Fruit fly (Drosophila melanogaster) whole organism, adult: Measurements from ENCODE around the gene CG9663.

Source experiments
- CG11617 ChIP-seq: fragments of 200-800 bp; sonication (Bioruptor generic); optimal IDR thresholded peaks from 2 replicates; lab custom pipeline; 2017; ENCODE audit warnings: mild to moderate bottlenecking, missing biosample characterization, missing genetic modification reagents, missing genetic modification characterization
- CG12768 ChIP-seq: fragments of 200-800 bp; sonication (Bioruptor generic); optimal IDR thresholded peaks from 2 replicates; lab custom pipeline; 2017; ENCODE audit warnings: missing biosample characterization, missing genetic modification characterization, mild to moderate bottlenecking, moderate library complexity, missing genetic modification reagents
- CG14711 ChIP-seq: fragments of 200-800 bp; sonication (Bioruptor generic); optimal IDR thresholded peaks from 2 replicates; lab custom pipeline; 2018; ENCODE audit warnings: missing biosample characterization, mild to moderate bottlenecking, missing genetic modification characterization, moderate library complexity
- CG1620 ChIP-seq: fragments of 200-800 bp; sonication (Bioruptor generic); optimal IDR thresholded peaks from 2 replicates; lab custom pipeline; 2016; ENCODE audit warnings: missing biosample characterization, missing genetic modification characterization
- CG33017 ChIP-seq: fragments of 200-800 bp; sonication (Bioruptor generic); optimal IDR thresholded peaks from 2 replicates; lab custom pipeline; 2018; ENCODE audit warnings: missing biosample characterization, mild to moderate bottlenecking, missing genetic modification characterization, moderate library complexity
- CG5204 ChIP-seq: fragments of 200-800 bp; sonication (Bioruptor generic); optimal IDR thresholded peaks from 2 replicates; lab custom pipeline; 2016; ENCODE audit warnings: missing biosample characterization, missing genetic modification characterization
- CG7045 ChIP-seq: fragments of 200-800 bp; sonication (Bioruptor generic); optimal IDR thresholded peaks from 2 replicates; lab custom pipeline; 2017; ENCODE audit warnings: missing biosample characterization, mild to moderate bottlenecking, missing genetic modification characterization
- CG7101 ChIP-seq: fragments of 200-800 bp; sonication (Bioruptor generic); optimal IDR thresholded peaks from 2 replicates; lab custom pipeline; 2018; ENCODE audit warnings: missing biosample characterization, mild to moderate bottlenecking, missing genetic modification characterization, moderate library complexity
- Clk ChIP-seq: fragments of 200-800 bp; sonication (Bioruptor generic); optimal IDR thresholded peaks from 2 replicates; lab custom pipeline; 2017; ENCODE audit warnings: missing biosample characterization, missing genetic modification characterization
- Crg-1 ChIP-seq: fragments of 200-800 bp; sonication (Bioruptor generic); optimal IDR thresholded peaks from 2 replicates; lab custom pipeline; 2016; ENCODE audit warnings: missing biosample characterization, missing genetic modification characterization
- Hr96 ChIP-seq: fragments of 200-800 bp; sonication (Bioruptor generic); optimal IDR thresholded peaks from 2 replicates; lab custom pipeline; 2016; ENCODE audit warnings: missing biosample characterization, missing genetic modification characterization
- Mnt ChIP-seq: fragments of 200-800 bp; sonication (Bioruptor generic); optimal IDR thresholded peaks from 2 replicates; lab custom pipeline; 2016; ENCODE audit warnings: missing biosample characterization, mild to moderate bottlenecking, missing genetic modification characterization
- bab1 ChIP-seq: fragments of 200-800 bp; sonication (Bioruptor generic); optimal IDR thresholded peaks from 3 replicates; lab custom pipeline; 2019; ENCODE audit warnings: missing biosample characterization, mild to moderate bottlenecking, missing genetic modification characterization, moderate library complexity
- cic ChIP-seq: fragments of 200-800 bp; sonication (Bioruptor generic); optimal IDR thresholded peaks from 2 replicates; lab custom pipeline; 2017; ENCODE audit warnings: missing biosample characterization, mild to moderate bottlenecking, missing genetic modification characterization, moderate library complexity
- cnc ChIP-seq, 2 experiments: fragments of >200 bp; optimal IDR thresholded peaks; 2 replicates each; lab custom pipeline; 2017
- kay ChIP-seq: fragments of 200-800 bp; sonication (Bioruptor generic); peaks from one replicate; lab custom pipeline; 2016; ENCODE audit warnings: missing biosample characterization, missing genetic modification characterization, borderline replicate concordance
- ovo ChIP-seq: fragments of 200-800 bp; sonication (Bioruptor generic); optimal IDR thresholded peaks from 2 replicates; lab custom pipeline; 2016; ENCODE audit warnings: missing biosample characterization, missing genetic modification characterization
- pad ChIP-seq: fragments of 200-800 bp; sonication (Bioruptor generic); optimal IDR thresholded peaks from 3 replicates; lab custom pipeline; 2017; ENCODE audit warnings: missing biosample characterization, missing genetic modification characterization, mild to moderate bottlenecking, moderate library complexity, missing genetic modification reagents
- tj ChIP-seq: fragments of 200-800 bp; sonication (Bioruptor generic); optimal IDR thresholded peaks from 3 replicates; lab custom pipeline; 2017; ENCODE audit warnings: missing biosample characterization, mild to moderate bottlenecking, missing genetic modification characterization, moderate library complexity
- toe ChIP-seq: fragments of 200-800 bp; sonication (Bioruptor generic); optimal IDR thresholded peaks from 2 replicates; lab custom pipeline; 2016; ENCODE audit warnings: missing biosample characterization, missing genetic modification characterization

The CG9663 gene

dm6 chr2L:3294572-3294971, 8.4 kb downstream of the CG9663 start, which contains the start of gene CG9664:
TSS of gene CG9664 (minus strand) at chr2L:3294706.
- TF ChIP-seq CG14711 (no peak), tj (GFP tag; lab: Kevin White, UChicago) (no peak), CG33017 (tag; lab: Kevin White, UChicago) (peak; percentile 13), cic (GFP tag; lab: Kevin White, UChicago) (no peak), Mnt (no peak), kay (peak; percentile 24), CG7045 (GFP tag; lab: Kevin White, UChicago) (no peak), pad (GFP tag; lab: Kevin White, UChicago) (no peak), toe (GFP tag; lab: Kevin White, UChicago) (no peak), Crg-1 (no peak), Hr96 (no peak), cnc (optimal IDR thresholded peaks at IDR 0.05; lab: Kevin White, UChicago) (no peak), CG1620 (GFP tag; lab: Kevin White, UChicago) (no peak)

- TF ChIP-seq Hr96 = no peak
- no peak for TF ChIP-seq Crg-1
- TF ChIP-seq CG7045 (GFP tag; lab: Kevin White, UChicago) = no peak
- no peak for TF ChIP-seq CG11617 (GFP tag; lab: Kevin White, UChicago)
- no peak for TF ChIP-seq kay
- TF ChIP-seq bab1 (GFP tag; lab: Kevin White, UChicago) = no peak
Observed at dm6 chr2L:3293718-3294340, 9.1 kb downstream of the CG9663 start.

- peak; percentile 25 for TF ChIP-seq CG5204
- TF ChIP-seq CG7101 (tag; lab: Kevin White, UChicago) = peak; percentile 66
- peak; percentile 30 for TF ChIP-seq CG14711
- TF ChIP-seq Crg-1 = peak; percentile 63
- no peak for TF ChIP-seq CG1620 (GFP tag; lab: Kevin White, UChicago)
- peak; percentile 70 for TF ChIP-seq CG7045 (GFP tag; lab: Kevin White, UChicago)
- TF ChIP-seq CG33017 (tag; lab: Kevin White, UChicago) = peak; percentile 35
- no peak for TF ChIP-seq cnc (optimal IDR thresholded peaks at IDR 0.05; lab: Kevin White, UChicago)
- TF ChIP-seq Hr96 = no peak
- peak; percentile 29 for TF ChIP-seq pad (GFP tag; lab: Kevin White, UChicago)
- TF ChIP-seq Mnt = peak; percentile 6
- TF ChIP-seq CG12768 = peak; percentile 88
- peak; percentile 45 for TF ChIP-seq Clk (GFP tag; lab: Kevin White, UChicago)
- TF ChIP-seq CG11617 (GFP tag; lab: Kevin White, UChicago) = peak; percentile 46
- TF ChIP-seq tj (GFP tag; lab: Kevin White, UChicago) = no peak
- peak; percentile 35 for TF ChIP-seq ovo (GFP tag; lab: Kevin White, UChicago)
- TF ChIP-seq cic (GFP tag; lab: Kevin White, UChicago) = peak; percentile 91
- TF ChIP-seq toe (GFP tag; lab: Kevin White, UChicago) = peak; percentile 10
- TF ChIP-seq bab1 (GFP tag; lab: Kevin White, UChicago) = no peak
- peak; percentile 76 for TF ChIP-seq kay
Observed at dm6 chr2L:3280484-3280993, 22.4 kb downstream of the CG9663 start, which contains the start of gene OtopLb. TSS of gene OtopLb (minus strand) at chr2L:3280534.

DNA sequence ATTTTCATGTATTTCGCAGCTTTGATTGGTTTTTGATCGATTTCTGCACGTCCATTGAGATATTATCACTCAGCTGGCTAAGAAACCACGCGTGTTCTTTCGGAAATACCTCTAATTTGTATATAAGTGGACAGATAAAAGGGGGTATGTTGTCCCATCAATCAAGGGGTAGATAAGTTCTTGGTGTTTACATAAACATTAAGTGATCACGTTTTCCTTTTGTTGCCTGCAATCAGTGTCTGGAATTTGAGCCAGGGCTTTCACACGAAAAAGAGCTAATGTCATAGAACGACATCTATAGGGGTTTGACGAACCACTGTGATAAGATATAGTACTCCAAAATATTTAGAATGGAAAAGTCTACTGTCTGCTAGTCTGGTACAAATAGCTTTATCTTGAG, 24.1 kb downstream of the CG9663 start:
- TF ChIP-seq CG11617 (GFP tag; lab: Kevin White, UChicago) (no peak), kay (peak; percentile 27)

DNA sequence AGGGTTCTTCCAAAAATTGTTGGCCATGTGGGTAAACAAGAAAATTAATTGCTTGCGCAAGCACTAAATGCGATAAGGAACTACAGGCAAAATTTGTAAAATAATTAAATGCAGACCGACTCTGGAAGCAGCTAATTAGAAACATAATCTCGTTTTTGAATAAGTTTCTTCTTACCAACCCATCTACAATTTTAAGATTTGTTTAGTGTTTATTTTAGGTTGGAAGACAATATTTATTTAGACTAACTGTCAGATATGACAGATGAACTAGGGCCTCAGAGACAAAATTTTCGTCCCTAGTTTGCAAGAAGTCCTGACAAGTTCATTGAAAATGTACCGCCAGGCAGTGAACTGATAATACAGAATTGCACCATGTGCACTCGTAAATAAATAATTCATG, 33.8 kb downstream of the CG9663 start, which contains the start of gene CG3347:
CG3347 (plus strand) TSS at position 301 of the 400 bp plus-strand sequence.
- TF ChIP-seq bab1 (GFP tag; lab: Kevin White, UChicago) (no peak), pad (GFP tag; lab: Kevin White, UChicago) (no peak), tj (GFP tag; lab: Kevin White, UChicago) (no peak), cnc (optimal IDR thresholded peaks at IDR 0.05; lab: Kevin White, UChicago) (no peak), Crg-1 (no peak), CG11617 (GFP tag; lab: Kevin White, UChicago) (no peak), Clk (GFP tag; lab: Kevin White, UChicago) (no peak), kay (no peak), CG1620 (GFP tag; lab: Kevin White, UChicago) (no peak), CG33017 (tag; lab: Kevin White, UChicago) (no peak), CG5204 (no peak)

- TF ChIP-seq CG5204 = no peak
- TF ChIP-seq cic (GFP tag; lab: Kevin White, UChicago) = no peak
- no peak for TF ChIP-seq kay
- no peak for TF ChIP-seq CG33017 (tag; lab: Kevin White, UChicago)
- TF ChIP-seq toe (GFP tag; lab: Kevin White, UChicago) = no peak
- no peak for TF ChIP-seq cnc (optimal IDR thresholded peaks at IDR 0.05; lab: Kevin White, UChicago)
- no peak for TF ChIP-seq pad (GFP tag; lab: Kevin White, UChicago)
- TF ChIP-seq CG11617 (GFP tag; lab: Kevin White, UChicago) = no peak
Observed at dm6 chr2L:3265635-3266034, 37.3 kb downstream of the CG9663 start.

DNA sequence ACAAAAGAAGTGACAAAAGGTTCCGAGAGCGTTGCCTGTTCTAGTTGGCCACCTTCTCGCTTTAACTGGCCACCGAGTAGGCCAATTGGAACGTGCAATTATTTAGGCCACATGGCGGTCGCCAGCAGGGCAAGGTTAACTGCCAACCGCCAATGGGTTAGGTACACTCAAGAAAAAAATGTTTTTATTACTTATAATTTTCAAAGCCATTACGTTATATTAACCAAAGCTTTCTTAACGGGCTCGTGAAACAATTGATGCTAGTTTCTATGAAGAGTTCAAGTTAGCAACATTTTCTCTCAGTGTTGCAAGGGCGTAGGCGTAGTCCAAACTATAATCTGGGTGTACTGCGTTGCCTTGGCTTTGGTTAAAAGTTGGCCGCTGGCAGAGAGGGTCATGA, 56.9 kb downstream of the CG9663 start:
- TF ChIP-seq CG5204 = peak; percentile 39
- TF ChIP-seq CG1620 (GFP tag; lab: Kevin White, UChicago) = no peak
- peak; percentile 22 for TF ChIP-seq CG7045 (GFP tag; lab: Kevin White, UChicago)
